Fruit fly (Drosophila melanogaster): ENCODE results near the gene CG42268.

The CG42268 gene

DNA sequence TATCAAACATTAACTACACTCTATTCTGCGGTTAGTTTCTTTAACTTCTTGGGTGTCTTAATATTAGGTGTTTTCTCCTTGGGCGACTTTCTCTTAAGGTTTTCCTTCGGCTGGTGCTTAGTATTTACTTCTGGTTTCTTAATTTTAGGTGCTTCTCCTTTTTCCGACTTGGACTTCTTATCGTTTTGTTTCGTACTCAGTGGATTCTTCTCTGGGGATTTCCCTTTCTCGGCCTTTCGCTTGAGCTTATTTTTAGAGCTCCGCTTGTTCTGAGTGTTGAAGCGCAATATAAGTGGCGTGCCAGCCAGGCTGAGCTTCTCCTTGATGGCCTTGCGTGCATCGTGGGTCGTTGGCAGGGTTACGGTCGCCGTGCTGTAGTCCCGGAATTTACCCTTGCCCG, 42.4 kb downstream of the CG42268 start:
- TF ChIP-seq CG6792 (GFP tag; optimal IDR thresholded peaks at IDR 0.05): no peak
- TF ChIP-seq eg (GFP tag; IDR thresholded peaks at IDR 0.05): no peak
- TF ChIP-seq topi (GFP tag; optimal IDR thresholded peaks at IDR 0.05): no peak
- no peak for TF ChIP-seq CG3032 (tag; optimal IDR thresholded peaks at IDR 0.05)
- no peak for TF ChIP-seq CG7368 (GFP tag; optimal IDR thresholded peaks at IDR 0.05)
- TF ChIP-seq Sox14 (GFP tag; optimal IDR thresholded peaks at IDR 0.05): no peak
- no peak for TF ChIP-seq OdsH (GFP tag; optimal IDR thresholded peaks at IDR 0.05)
- no peak for TF ChIP-seq CG15336 (GFP tag; IDR thresholded peaks at IDR 0.05)
- no peak for TF ChIP-seq CG6808 (GFP tag; optimal IDR thresholded peaks at IDR 0.05)
- TF ChIP-seq CG8632 (GFP tag; optimal IDR thresholded peaks at IDR 0.05): no peak
- TF ChIP-seq Hr38 (GFP tag; optimal IDR thresholded peaks at IDR 0.05): no peak
- no peak for TF ChIP-seq spab (GFP tag; optimal IDR thresholded peaks at IDR 0.05)
- no peak for TF ChIP-seq net (GFP tag; optimal IDR thresholded peaks at IDR 0.05)

- peak; percentile 14 for TF ChIP-seq CG16779 (tag; optimal IDR thresholded peaks at IDR 0.05)
- no peak for TF ChIP-seq CG6276 (GFP tag; optimal IDR thresholded peaks at IDR 0.05)
These were observed 43.1 kb downstream of the CG42268 start for dm6 chr3L:9717101-9717500.

DNA sequence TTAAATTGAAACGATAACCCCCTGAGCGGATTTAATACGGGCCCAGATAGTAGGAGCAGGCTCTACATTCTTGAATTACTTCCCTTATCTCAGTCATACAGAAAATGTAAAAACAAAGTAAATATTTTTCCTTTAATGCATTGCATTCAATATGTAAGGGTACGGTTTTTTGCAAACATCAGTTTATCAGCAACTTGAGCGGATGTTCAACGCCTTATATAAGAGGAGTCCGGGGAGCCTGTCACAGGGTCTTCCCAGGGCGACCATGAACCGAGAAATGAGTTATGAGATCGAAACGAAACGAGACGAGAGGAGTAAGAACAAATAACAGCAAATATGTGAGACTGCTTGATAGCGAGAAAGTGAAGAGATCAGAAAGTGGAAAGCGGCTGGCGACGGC, 43.6 kb downstream of the CG42268 start:
- peak in 1 of 2 experiments; percentile 29 for TF ChIP-seq ss (GFP tag; optimal IDR thresholded peaks at IDR 0.05)
- TF ChIP-seq Hr38 (GFP tag; optimal IDR thresholded peaks at IDR 0.05): no peak
- no peak for TF ChIP-seq CG11762 (GFP tag; optimal IDR thresholded peaks at IDR 0.05; ENCODE audit: insufficient read depth)
- TF ChIP-seq CG4318 (GFP tag; optimal IDR thresholded peaks at IDR 0.05): no peak
- no peak for TF ChIP-seq CG6792 (GFP tag; optimal IDR thresholded peaks at IDR 0.05)
- no peak for TF ChIP-seq CG8632 (GFP tag; optimal IDR thresholded peaks at IDR 0.05)
- no peak for TF ChIP-seq CG32006 (GFP tag; optimal IDR thresholded peaks at IDR 0.05)
- TF ChIP-seq dsx (GFP tag; optimal IDR thresholded peaks at IDR 0.05; ENCODE audit: poor library complexity, severe bottlenecking): peak; percentile 22
- no peak for TF ChIP-seq pdm3 (GFP tag; optimal IDR thresholded peaks at IDR 0.05)
- TF ChIP-seq eg (GFP tag; IDR thresholded peaks at IDR 0.05): no peak
- peak; percentile 98 for TF ChIP-seq svp (GFP tag)
- TF ChIP-seq CG8119 (GFP tag; IDR thresholded peaks at IDR 0.05): no peak
- no peak for TF ChIP-seq CG16779 (tag; optimal IDR thresholded peaks at IDR 0.05)
- TF ChIP-seq Sox102F (GFP tag; optimal IDR thresholded peaks at IDR 0.05): no peak

dm6 chr3L:9714537-9715144, 45.6 kb downstream of the CG42268 start:
- TF ChIP-seq spab (GFP tag; optimal IDR thresholded peaks at IDR 0.05): no peak
- TF ChIP-seq Gug (GFP tag; IDR thresholded peaks at IDR 0.05): no peak
- TF ChIP-seq Eip78C (GFP tag): peak; percentile 62
- no peak for TF ChIP-seq CG10631 (GFP tag; optimal IDR thresholded peaks at IDR 0.05)
- peak; percentile 5 to 52 for TF ChIP-seq ss (GFP tag; optimal IDR thresholded peaks at IDR 0.05)
- TF ChIP-seq CG6854 (GFP tag; optimal IDR thresholded peaks at IDR 0.05): peak; percentile 51
- no peak for TF ChIP-seq Lpt (GFP tag; optimal IDR thresholded peaks at IDR 0.05)
- TF ChIP-seq fkh (GFP tag; optimal IDR thresholded peaks at IDR 0.05): peak; percentile 64
- TF ChIP-seq CG11294 (GFP tag; IDR thresholded peaks at IDR 0.05): no peak
- TF ChIP-seq salr (GFP tag; optimal IDR thresholded peaks at IDR 0.05): no peak
- peak; percentile 42 for TF ChIP-seq CG1621 (tag; optimal IDR thresholded peaks at IDR 0.05)
- TF ChIP-seq Smox (GFP tag; optimal IDR thresholded peaks at IDR 0.05): no peak
- TF ChIP-seq vri (GFP tag; optimal IDR thresholded peaks at IDR 0.05): peak; percentile 63
- TF ChIP-seq CG31627 (GFP tag; optimal IDR thresholded peaks at IDR 0.05): no peak
- TF ChIP-seq CG6808 (GFP tag; optimal IDR thresholded peaks at IDR 0.05): no peak
